Worm (Caenorhabditis elegans): ENCODE data around the gene R02F11.11.

- TF ChIP-seq dao-5 (tag; optimal IDR thresholded peaks at IDR 0.05), result no peak
- TF ChIP-seq W03F9.2 (tag; optimal IDR thresholded peaks at IDR 0.05), result no peak
- TF ChIP-seq him-1 (tag; optimal IDR thresholded peaks at IDR 0.05), result no peak
Measured at ce11 chrV:4783313-4783712, 8.4 kb upstream of the R02F11.11 start, which contains the start of gene Y60C6A.1.
